Fruit fly (Drosophila melanogaster) whole organism, wandering third instar larva: ENCODE data around the gene Pgant35A.

Experiments
- CrebA ChIP-seq: fragments of 200-800 bp; sonication (Bioruptor generic); optimal IDR thresholded peaks from 2 replicates; lab custom pipeline; 2016; ENCODE audit warnings: missing biosample characterization, mild to moderate bottlenecking, missing genetic modification characterization, borderline replicate concordance
- h ChIP-seq: fragments of 200-800 bp; sonication (Bioruptor generic); optimal IDR thresholded peaks from 3 replicates; lab custom pipeline; 2016; ENCODE audit warnings: missing biosample characterization, mild to moderate bottlenecking, missing genetic modification characterization

- no peak for TF ChIP-seq h
- TF ChIP-seq CrebA (GFP tag; lab: Kevin White, UChicago) = no peak
These were observed 29.4 kb downstream of the Pgant35A start for dm6 chr2L:14388448-14388847.
